Fruit fly (Drosophila melanogaster): ENCODE results near the gene Kcmf1.
A peak's percentile ranks its signal among the peaks of the same experiment; 100 is the strongest.

Gene Kcmf1

dm6 chr3R:9006129-9006528 is 8.6 kb downstream of the Kcmf1 start, which contains the start of the genes Prosbeta3 and Iru (continued):
- TF ChIP-seq dati (GFP tag; IDR thresholded peaks at IDR 0.05) = no peak
- peak; percentile 8 for TF ChIP-seq grau (tag; optimal IDR thresholded peaks at IDR 0.05)
- TF ChIP-seq nau (GFP tag; optimal IDR thresholded peaks at IDR 0.05) = no peak
- no peak for TF ChIP-seq shn (GFP tag; optimal IDR thresholded peaks at IDR 0.05)
- TF ChIP-seq CG13424 (tag; optimal IDR thresholded peaks at IDR 0.05) = no peak
- peak; percentile 51 for TF ChIP-seq BEAF-32 (GFP tag; optimal IDR thresholded peaks at IDR 0.05)
- TF ChIP-seq ems (GFP tag; optimal IDR thresholded peaks at IDR 0.05) = no peak
- no peak for TF ChIP-seq Atf-2 (GFP tag; optimal IDR thresholded peaks at IDR 0.05)
- TF ChIP-seq CG3065 (GFP tag; optimal IDR thresholded peaks at IDR 0.05) = no peak
- TF ChIP-seq cad (GFP tag; optimal IDR thresholded peaks at IDR 0.05) = no peak
- no peak for TF ChIP-seq Ada2b (GFP tag; IDR thresholded peaks at IDR 0.05)
- no peak for TF ChIP-seq psq (GFP tag; optimal IDR thresholded peaks at IDR 0.05)
- no peak for TF ChIP-seq CG18262 (tag; optimal IDR thresholded peaks at IDR 0.05)
- no peak for TF ChIP-seq cwo (GFP tag; optimal IDR thresholded peaks at IDR 0.05)
- TF ChIP-seq Gug (GFP tag; IDR thresholded peaks at IDR 0.05) = no peak
- TF ChIP-seq CG7928 (GFP tag; optimal IDR thresholded peaks at IDR 0.05) = no peak
- TF ChIP-seq org-1 (GFP tag; optimal IDR thresholded peaks at IDR 0.05) = no peak
- TF ChIP-seq seq (GFP tag; IDR thresholded peaks at IDR 0.05) = no peak
- no peak for TF ChIP-seq hb (GFP tag; IDR thresholded peaks at IDR 0.05; ENCODE audit: partially characterized antibody)
- no peak for TF ChIP-seq Camta (GFP tag; optimal IDR thresholded peaks at IDR 0.05)
- TF ChIP-seq sr (GFP tag; IDR thresholded peaks at IDR 0.05) = no peak
- no peak for TF ChIP-seq ken (GFP tag; IDR thresholded peaks at IDR 0.05)
- TF ChIP-seq Dfd (GFP tag; optimal IDR thresholded peaks at IDR 0.05) = no peak
- TF ChIP-seq Kr (GFP tag; optimal IDR thresholded peaks at IDR 0.05) = no peak
- TF ChIP-seq CG9727 (GFP tag; optimal IDR thresholded peaks at IDR 0.05) = no peak
- no peak for TF ChIP-seq CG17612 (GFP tag; IDR thresholded peaks at IDR 0.05)
- TF ChIP-seq pita (GFP tag; optimal IDR thresholded peaks at IDR 0.05) = no peak
- no peak for TF ChIP-seq CG15479 (GFP tag; optimal IDR thresholded peaks at IDR 0.05)
- no peak for TF ChIP-seq kah (GFP tag; optimal IDR thresholded peaks at IDR 0.05)
- TF ChIP-seq CG8290 (GFP tag; optimal IDR thresholded peaks at IDR 0.05) = peak; percentile 12
- no peak for TF ChIP-seq CG8290 (tag; optimal IDR thresholded peaks at IDR 0.05)
- TF ChIP-seq CG18619 (GFP tag; optimal IDR thresholded peaks at IDR 0.05) = no peak
- no peak for TF ChIP-seq chn (GFP tag; optimal IDR thresholded peaks at IDR 0.05)
- TF ChIP-seq Sox100B (GFP tag; optimal IDR thresholded peaks at IDR 0.05) = no peak
- TF ChIP-seq ro (GFP tag; IDR thresholded peaks at IDR 0.05) = no peak
- TF ChIP-seq NC2β (GFP tag; optimal IDR thresholded peaks at IDR 0.05) = no peak
- no peak for TF ChIP-seq CG31388 (GFP tag; optimal IDR thresholded peaks at IDR 0.05)
- TF ChIP-seq nom (GFP tag; optimal IDR thresholded peaks at IDR 0.05) = no peak
- no peak for TF ChIP-seq run (tag; optimal IDR thresholded peaks at IDR 0.05)
- 0 out of 2 replicates have a peak, but pooled peaks have one; percentile 7 for TF ChIP-seq Scr (GFP tag; IDR thresholded peaks at IDR 0.05; ENCODE audit: partially characterized antibody)
- no peak for TF ChIP-seq bowl (GFP tag; IDR thresholded peaks at IDR 0.05)
- TF ChIP-seq CG11398 (GFP tag; optimal IDR thresholded peaks at IDR 0.05) = no peak
- TF ChIP-seq z (GFP tag; IDR thresholded peaks at IDR 0.05) = no peak
- TF ChIP-seq bab2 (GFP tag; optimal IDR thresholded peaks at IDR 0.05) = peak; percentile 32
- TF ChIP-seq Chrac-16 (GFP tag; optimal IDR thresholded peaks at IDR 0.05) = no peak
- TF ChIP-seq luna (GFP tag; optimal IDR thresholded peaks at IDR 0.05) = no peak
- TF ChIP-seq CG14710 (tag; optimal IDR thresholded peaks at IDR 0.05) = peak; percentile 68
- TF ChIP-seq zen2 (GFP tag; IDR thresholded peaks at IDR 0.05; ENCODE audit: partially characterized antibody) = no peak
- TF ChIP-seq CG34224 (GFP tag; IDR thresholded peaks at IDR 0.05; ENCODE audit: partially characterized antibody) = no peak
- TF ChIP-seq sima (GFP tag; optimal IDR thresholded peaks at IDR 0.05) = no peak
- no peak for TF ChIP-seq CG1832 (GFP tag; optimal IDR thresholded peaks at IDR 0.05)
- no peak for TF ChIP-seq dm (GFP tag; optimal IDR thresholded peaks at IDR 0.05)
- TF ChIP-seq CG16863 (GFP tag; optimal IDR thresholded peaks at IDR 0.05) = no peak
